Worm (Caenorhabditis elegans): ENCODE measurements around the gene K02C4.2.

K02C4.2 gene

ce11 chrII:8112063-8112462 lies 36.5 kb downstream of the K02C4.2 start, which contains the start of gene lron-4:
TSS of gene lron-4 (minus strand) at chrII:8112163.
- TF ChIP-seq nhr-80 (tag; optimal IDR thresholded peaks at IDR 0.05), result no peak
- TF ChIP-seq F57A8.1 (GFP tag; optimal IDR thresholded peaks at IDR 0.05), result no peak
- no peak for TF ChIP-seq tbx-9 (tag; optimal IDR thresholded peaks at IDR 0.05; ENCODE audit: borderline replicate concordance)
- TF ChIP-seq lin-54 (GFP tag; optimal IDR thresholded peaks at IDR 0.05), result no peak

ce11 chrII:8116159-8116558 lies 40.6 kb downstream of the K02C4.2 start, which contains the start of gene unc-105:
TSS of gene unc-105 (plus strand) at chrII:8116459.
- no peak for TF ChIP-seq F57C9.4 (tag; optimal IDR thresholded peaks at IDR 0.05)
- TF ChIP-seq B0035.1 (tag; optimal IDR thresholded peaks at IDR 0.05), result no peak
- TF ChIP-seq nfya-1 (tag; optimal IDR thresholded peaks at IDR 0.05; ENCODE audit: borderline replicate concordance, insufficient read depth), result no peak
- no peak for TF ChIP-seq nhr-179 (tag; optimal IDR thresholded peaks at IDR 0.05)
- TF ChIP-seq madf-8 (GFP tag; conservative IDR thresholded peaks at IDR 0.05), result no peak
- TF ChIP-seq lsl-1 (GFP tag; optimal IDR thresholded peaks at IDR 0.05), result no peak
- TF ChIP-seq B0261.1 (tag; optimal IDR thresholded peaks at IDR 0.05), result no peak
- no peak for TF ChIP-seq attf-5 (GFP tag; optimal IDR thresholded peaks at IDR 0.05)
- no peak for TF ChIP-seq ztf-3 (GFP tag; optimal IDR thresholded peaks at IDR 0.05)
- TF ChIP-seq nhr-27 (tag; optimal IDR thresholded peaks at IDR 0.05), result no peak
- no peak for TF ChIP-seq ZK185.1 (tag; optimal IDR thresholded peaks at IDR 0.05; ENCODE audit: poor library complexity, severe bottlenecking)
- TF ChIP-seq aptf-3 (GFP tag; IDR thresholded peaks at IDR 0.05), result no peak
- no peak for TF ChIP-seq Y53G8AR.9 (GFP tag; conservative IDR thresholded peaks at IDR 0.05)
- TF ChIP-seq egl-44 (GFP tag; IDR thresholded peaks at IDR 0.05), result no peak

ce11 chrII:8117426-8117825 lies 41.9 kb downstream of the K02C4.2 start:
- no peak for TF ChIP-seq K11D2.4 (GFP tag; IDR thresholded peaks at IDR 0.05)
- TF ChIP-seq gei-17 (GFP tag; optimal IDR thresholded peaks at IDR 0.05), result no peak
- no peak for TF ChIP-seq tlf-1 (GFP tag; optimal IDR thresholded peaks at IDR 0.05)
- TF ChIP-seq ceh-40 (GFP tag; IDR thresholded peaks at IDR 0.05), result no peak
- no peak for TF ChIP-seq fkh-3 (tag; optimal IDR thresholded peaks at IDR 0.05)
- no peak for TF ChIP-seq F57A8.1 (GFP tag; optimal IDR thresholded peaks at IDR 0.05)
- no peak for TF ChIP-seq D2030.7 (GFP tag; IDR thresholded peaks at IDR 0.05)
- TF ChIP-seq ceh-58 (GFP tag; IDR thresholded peaks at IDR 0.05), result no peak
- TF ChIP-seq lin-40 (tag; optimal IDR thresholded peaks at IDR 0.05), result no peak
- TF ChIP-seq ztf-18 (tag; optimal IDR thresholded peaks at IDR 0.05), result no peak
- no peak for TF ChIP-seq ztf-28 (GFP tag; IDR thresholded peaks at IDR 0.05)
- TF ChIP-seq nhr-80 (tag; optimal IDR thresholded peaks at IDR 0.05), result no peak
- no peak for TF ChIP-seq nfya-2 (GFP tag; IDR thresholded peaks at IDR 0.05)
- TF ChIP-seq tbx-9 (tag; optimal IDR thresholded peaks at IDR 0.05; ENCODE audit: borderline replicate concordance), result no peak
- TF ChIP-seq B0035.1 (tag; optimal IDR thresholded peaks at IDR 0.05), result no peak

- TF ChIP-seq B0019.2 (GFP tag; conservative IDR thresholded peaks at IDR 0.05) (peak; percentile 31; the same call in 1 of the 2 replicates), ceh-27 (GFP tag; optimal IDR thresholded peaks at IDR 0.05) (no peak), pha-4 (tag; optimal IDR thresholded peaks at IDR 0.05) (peak; percentile 73), ceh-100 (GFP tag; IDR thresholded peaks at IDR 0.05) (peak; percentile 41; the same call in 1 of the 2 replicates), madf-10 (tag; optimal IDR thresholded peaks at IDR 0.05) (no peak), dox-1 (GFP tag; IDR thresholded peaks at IDR 0.05) (peak; percentile 59), nhr-90 (tag; optimal IDR thresholded peaks at IDR 0.05) (no peak), dpl-1 (GFP tag; optimal IDR thresholded peaks at IDR 0.05) (peak; percentile 3), zfh-2 (GFP tag; conservative IDR thresholded peaks at IDR 0.05) (no peak), F23B12.7 (tag; optimal IDR thresholded peaks at IDR 0.05; ENCODE audit: insufficient read depth) (peak; percentile 64), ceh-40 (GFP tag; IDR thresholded peaks at IDR 0.05) (no peak), attf-5 (GFP tag; optimal IDR thresholded peaks at IDR 0.05) (peak; percentile 74), nhr-80 (tag; optimal IDR thresholded peaks at IDR 0.05) (peak; percentile 61), hrde-1 (tag; optimal IDR thresholded peaks at IDR 0.05; ENCODE audit: borderline replicate concordance) (no peak), ztf-18 (tag; optimal IDR thresholded peaks at IDR 0.05) (peak; percentile 28), cebp-1 (GFP tag; IDR thresholded peaks at IDR 0.05) (peak; percentile 82), cebp-1 (tag; optimal IDR thresholded peaks at IDR 0.05) (peak; percentile 92), F49E8.2 (tag; optimal IDR thresholded peaks at IDR 0.05; ENCODE audit: insufficient read depth) (peak; percentile 63), lsl-1 (GFP tag; optimal IDR thresholded peaks at IDR 0.05) (peak; percentile 89), K12H6.12 (tag; optimal IDR thresholded peaks at IDR 0.05) (peak; percentile 33)
These were observed 49.3 kb downstream of the K02C4.2 start, which contains the start of gene ire-1 for ce11 chrII:8124867-8125266. TSS of gene ire-1 (minus strand) at chrII:8124910.

Measured in whole organism, young adult.